Worm (Caenorhabditis elegans) whole organism, L4 larva: ENCODE results near the gene Y48A5A.1.

Source experiments
- ceh-28 ChIP-seq: fragments of 150-350 bp; optimal IDR thresholded peaks from 2 replicates; lab custom pipeline; 2014; ENCODE audit warnings: missing biosample characterization, missing genetic modification reagents, missing genetic modification characterization
- fos-1 ChIP-seq: fragments of 150-350 bp; optimal IDR thresholded peaks from 2 replicates; lab custom pipeline; 2014; ENCODE audit warnings: missing biosample characterization, missing genetic modification characterization
- gei-8 ChIP-seq: fragments of 200-800 bp; sonication (Bioruptor generic); optimal IDR thresholded peaks from 2 replicates; lab custom pipeline; 2018; ENCODE audit warnings: mild to moderate bottlenecking, missing genetic modification characterization, missing compliant biosample characterization
- hmg-1.1 ChIP-seq: fragments of 200-800 bp; sonication (Bioruptor generic); IDR thresholded peaks from 2 replicates; pipeline ENCODE4 v1.3.6; 2022; ENCODE audit warnings: missing genetic modification reagents, missing genetic modification characterization, missing compliant biosample characterization
- lir-3 ChIP-seq: sonication (generic microtip); optimal IDR thresholded peaks from 2 replicates; lab custom pipeline; 2016; ENCODE audit warnings: mild to moderate bottlenecking, missing genetic modification characterization, missing compliant biosample characterization
- nhr-6 ChIP-seq: fragments of 150-350 bp; optimal IDR thresholded peaks from 2 replicates; lab custom pipeline; 2014; ENCODE audit warnings: missing biosample characterization, missing genetic modification characterization
- nhr-77 ChIP-seq: fragments of 150-350 bp; optimal IDR thresholded peaks from 2 replicates; lab custom pipeline; 2014; ENCODE audit warnings: missing biosample characterization, missing genetic modification characterization
- unc-39 ChIP-seq: sonication (generic microtip); optimal IDR thresholded peaks from 2 replicates; lab custom pipeline; 2017; ENCODE audit warnings: missing biosample characterization, missing genetic modification characterization
- unc-62 ChIP-seq, 3 experiments: fragments of 150-350 bp in 1 of 3; sonication (generic microtip); optimal IDR thresholded peaks in 2 of 3; peaks in 1 of 3; 1 replicate in 1 of 3; 2 replicates in 2 of 3; lab custom pipeline; 2014 to 2017; ENCODE audit warnings: missing biosample characterization in 3 of 3, missing genetic modification characterization in 3 of 3, missing genetic modification reagents in 3 of 3, missing genotype in 1 of 3
- zag-1 ChIP-seq: fragments of 150-350 bp; optimal IDR thresholded peaks from 2 replicates; lab custom pipeline; 2014; ENCODE audit warnings: missing biosample characterization, missing genetic modification characterization
- zip-2 ChIP-seq: fragments of 150-350 bp; optimal IDR thresholded peaks from 2 replicates; lab custom pipeline; 2014; ENCODE audit warnings: missing biosample characterization, missing genetic modification characterization
- ztf-11 ChIP-seq: fragments of 150-350 bp; optimal IDR thresholded peaks from 2 replicates; lab custom pipeline; 2014; ENCODE audit warnings: missing biosample characterization, missing genetic modification characterization

DNA sequence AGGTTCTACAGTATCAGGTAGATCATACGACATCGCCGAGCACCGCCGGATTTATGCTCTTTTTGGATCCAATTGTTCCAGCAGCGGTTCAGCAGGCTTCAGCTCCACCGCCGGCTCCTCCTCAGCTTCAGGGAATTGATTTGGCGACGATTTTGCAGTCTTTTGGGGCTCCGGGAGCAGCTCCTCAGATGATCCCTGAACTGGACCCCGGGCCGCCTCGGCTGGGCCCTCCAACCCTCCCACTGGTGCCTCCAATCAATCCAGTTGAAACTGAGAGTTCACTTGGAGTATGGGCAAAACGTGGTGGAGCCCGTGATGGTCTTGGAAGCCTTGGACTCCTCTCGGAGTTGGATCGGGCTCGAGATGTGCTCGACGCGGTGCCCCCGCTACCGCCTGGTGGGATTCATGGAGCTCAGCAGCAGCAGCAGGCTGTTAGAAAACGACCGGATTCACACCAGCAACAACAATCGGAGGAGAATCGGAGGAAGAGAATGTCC is 25.6 kb downstream of the Y48A5A.1 start:
- TF ChIP-seq unc-39 (tag; lab: Kevin White, UChicago) (no peak), ceh-28 (tag; lab: Kevin White, UChicago) (no peak), unc-62 (GFP tag; optimal IDR thresholded peaks at IDR 0.05 in 1 of 2; lab: Kevin White, UChicago) (no peak), unc-62 (tag; optimal IDR thresholded peaks at IDR 0.05; lab: Kevin White, UChicago) (no peak), hmg-1.1 (no peak), nhr-77 (tag; lab: Kevin White, UChicago) (no peak), ztf-11 (tag; lab: Kevin White, UChicago) (no peak), lir-3 (tag; lab: Kevin White, UChicago) (no peak), fos-1 (tag; lab: Kevin White, UChicago) (no peak), zag-1 (tag; lab: Kevin White, UChicago) (no peak), zip-2 (tag; lab: Kevin White, UChicago) (no peak), nhr-6 (no peak), gei-8 (GFP tag; lab: Kevin White, UChicago) (no peak)
